Fruit fly (Drosophila melanogaster) whole organism, embryonic: ENCODE data around the gene CG42716.
A peak's percentile ranks its signal among the peaks of the same experiment; 100 is the strongest.

Experiments
- Asciz ChIP-seq: fragments of 200-800 bp; sonication (Bioruptor generic); optimal IDR thresholded peaks from 2 replicates; lab custom pipeline; 2017; ENCODE audit warnings: missing biosample characterization, mild to moderate bottlenecking, missing genetic modification characterization, missing genetic modification reagents
- Atf6 ChIP-seq: fragments of 200-800 bp; sonication (Bioruptor generic); IDR thresholded peaks from 2 replicates; pipeline ENCODE4 v1.3.6; 2022; ENCODE audit warnings: missing biosample characterization, missing genetic modification characterization
- CG10274 ChIP-seq: fragments of 200-800 bp; sonication (Bioruptor generic); optimal IDR thresholded peaks from 3 replicates; lab custom pipeline; 2017; ENCODE audit warnings: missing biosample characterization, mild to moderate bottlenecking, missing genetic modification characterization
- CG10565 ChIP-seq: fragments of 200-800 bp; sonication (Bioruptor generic); optimal IDR thresholded peaks from 3 replicates; lab custom pipeline; 2016; ENCODE audit warnings: missing biosample characterization, mild to moderate bottlenecking, missing genetic modification characterization
- CG11093 ChIP-seq: fragments of 200-800 bp; sonication (Bioruptor generic); IDR thresholded peaks from 3 replicates; pipeline ENCODE4 v1.3.6; 2022; ENCODE audit warnings: missing biosample characterization, missing genetic modification characterization
- CG12659 ChIP-seq: fragments of 200-800 bp; sonication (Bioruptor generic); optimal IDR thresholded peaks from 3 replicates; lab custom pipeline; 2017; ENCODE audit warnings: mild to moderate bottlenecking, missing biosample characterization, missing genetic modification reagents, missing genetic modification characterization
- CG13287 ChIP-seq: fragments of 200-800 bp; sonication (Bioruptor generic); IDR thresholded peaks from 2 replicates; pipeline ENCODE4 v1.3.6; 2022; ENCODE audit warnings: missing biosample characterization, missing genetic modification characterization; ENCODE audit not compliant: partially characterized antibody
- CG13424 ChIP-seq: fragments of 200-800 bp; sonication (Bioruptor generic); optimal IDR thresholded peaks from 2 replicates; lab custom pipeline; 2019; ENCODE audit warnings: missing biosample characterization, mild to moderate bottlenecking, missing genetic modification characterization, moderate library complexity
- CG14965 ChIP-seq: fragments of 200-800 bp; sonication (Bioruptor generic); optimal IDR thresholded peaks from 2 replicates; lab custom pipeline; 2016; ENCODE audit warnings: missing biosample characterization, missing genetic modification characterization, borderline replicate concordance
- CG15269 ChIP-seq: fragments of 200-800 bp; sonication (Bioruptor generic); optimal IDR thresholded peaks from 2 replicates; lab custom pipeline; 2018; ENCODE audit warnings: missing biosample characterization, mild to moderate bottlenecking, missing genetic modification characterization, moderate library complexity
- CG17912 ChIP-seq: fragments of 200-800 bp; sonication (Bioruptor generic); optimal IDR thresholded peaks from 2 replicates; lab custom pipeline; 2018; ENCODE audit warnings: missing biosample characterization, mild to moderate bottlenecking, missing genetic modification characterization
- CG18619 ChIP-seq: fragments of 200-800 bp; sonication (Bioruptor generic); optimal IDR thresholded peaks from 3 replicates; lab custom pipeline; 2017; ENCODE audit warnings: missing biosample characterization, mild to moderate bottlenecking, missing genetic modification characterization
- CG30020 ChIP-seq: fragments of 200-800 bp; optimal IDR thresholded peaks from 2 replicates; lab custom pipeline; 2019; ENCODE audit warnings: missing biosample characterization, mild to moderate bottlenecking, missing genetic modification characterization, moderate library complexity
- CG30403 ChIP-seq: fragments of 200-800 bp; sonication (Bioruptor generic); optimal IDR thresholded peaks from 3 replicates; lab custom pipeline; 2016; ENCODE audit warnings: missing biosample characterization, missing genetic modification characterization
- CG3065 ChIP-seq: fragments of 200-800 bp; sonication (Bioruptor generic); optimal IDR thresholded peaks from 2 replicates; lab custom pipeline; 2016; ENCODE audit warnings: missing biosample characterization, missing genetic modification characterization
- CG7928 ChIP-seq: fragments of 200-800 bp; sonication (Bioruptor generic); optimal IDR thresholded peaks from 2 replicates; lab custom pipeline; 2017; ENCODE audit warnings: missing biosample characterization, mild to moderate bottlenecking, missing genetic modification characterization
- Dip2 ChIP-seq: fragments of 200-800 bp; sonication (Bioruptor generic); IDR thresholded peaks from 2 replicates; pipeline ENCODE4 v1.3.6; 2022; ENCODE audit warnings: missing biosample characterization, missing genetic modification characterization
- Dll ChIP-seq: fragments of 200-800 bp; sonication (Bioruptor generic); IDR thresholded peaks from 4 replicates; pipeline ENCODE4 v1.3.6; 2022; ENCODE audit warnings: missing biosample characterization, missing genetic modification characterization; ENCODE audit not compliant: partially characterized antibody
- Dref ChIP-seq: fragments of 200-800 bp; sonication (Bioruptor generic); IDR thresholded peaks from 2 replicates; pipeline ENCODE4 v1.3.6; 2022; ENCODE audit warnings: missing biosample characterization, missing genetic modification characterization
- Gug ChIP-seq: fragments of 200-800 bp; sonication (Bioruptor generic); IDR thresholded peaks from 4 replicates; pipeline ENCODE4 v1.3.6; 2022; ENCODE audit warnings: missing biosample characterization, missing genetic modification characterization
- Hmr ChIP-seq: fragments of 200-800 bp; sonication (Bioruptor generic); optimal IDR thresholded peaks from 3 replicates; lab custom pipeline; 2017; ENCODE audit warnings: mild to moderate bottlenecking, missing biosample characterization, missing genetic modification reagents, missing genetic modification characterization
- Lpt ChIP-seq: fragments of >200 bp; optimal IDR thresholded peaks from 2 replicates; lab custom pipeline; 2018; ENCODE audit warnings: missing biosample characterization, missing genetic modification characterization
- Mrtf ChIP-seq: fragments of 200-800 bp; sonication (Bioruptor generic); IDR thresholded peaks from 3 replicates; pipeline ENCODE4 v1.3.6; 2022; ENCODE audit warnings: missing biosample characterization, missing genetic modification characterization
- NK7.1 ChIP-seq: fragments of 200-800 bp; sonication (Bioruptor generic); optimal IDR thresholded peaks from 3 replicates; lab custom pipeline; 2016; ENCODE audit warnings: missing biosample characterization, missing genetic modification characterization
- Oaz ChIP-seq: fragments of 200-800 bp; sonication (Bioruptor generic); IDR thresholded peaks from 2 replicates; pipeline ENCODE4 v1.3.6; 2022; ENCODE audit warnings: missing biosample characterization, missing genetic modification characterization
- PHDP ChIP-seq: fragments of 200-800 bp; sonication (Bioruptor generic); optimal IDR thresholded peaks from 3 replicates; lab custom pipeline; 2018; ENCODE audit warnings: missing biosample characterization, mild to moderate bottlenecking, missing genetic modification characterization, moderate library complexity
- Usf ChIP-seq: fragments of 200-800 bp; sonication (Bioruptor generic); optimal IDR thresholded peaks from 2 replicates; lab custom pipeline; 2017; ENCODE audit warnings: missing genotype, missing biosample characterization, missing genetic modification characterization
- cad ChIP-seq: fragments of >200 bp; optimal IDR thresholded peaks from 2 replicates; lab custom pipeline; 2017; ENCODE audit warnings: missing biosample characterization, missing genetic modification characterization
- dan ChIP-seq: fragments of 200-800 bp; sonication (Bioruptor generic); IDR thresholded peaks from 2 replicates; pipeline ENCODE4 v1.3.6; 2022; ENCODE audit warnings: missing biosample characterization, missing genetic modification characterization
- danr ChIP-seq: fragments of 200-800 bp; sonication (Bioruptor generic); IDR thresholded peaks from 2 replicates; pipeline ENCODE4 v1.3.6; 2022; ENCODE audit warnings: missing biosample characterization, missing genetic modification characterization
- disco-r ChIP-seq: fragments of 200-800 bp; sonication (Bioruptor generic); optimal IDR thresholded peaks from 2 replicates; lab custom pipeline; 2016; ENCODE audit warnings: missing biosample characterization, missing genetic modification characterization
- fu2 ChIP-seq: fragments of 200-800 bp; sonication (Bioruptor generic); optimal IDR thresholded peaks from 2 replicates; lab custom pipeline; 2016; ENCODE audit warnings: missing biosample characterization, missing genetic modification characterization
- grau ChIP-seq: fragments of 200-800 bp; optimal IDR thresholded peaks from 3 replicates; lab custom pipeline; 2019; ENCODE audit warnings: missing biosample characterization, mild to moderate bottlenecking, missing genetic modification characterization, moderate library complexity
- hkb ChIP-seq, 2 experiments: fragments of 200-800 bp in 1 of 2; fragments of >200 bp in 1 of 2; sonication (Bioruptor generic) in 1 of 2; IDR thresholded peaks in 1 of 2; optimal IDR thresholded peaks in 1 of 2; 2 replicates each; pipeline versions ENCODE4 v1.3.6 to Lab custom; 2017 to 2022; ENCODE audit warnings: missing biosample characterization in 1 of 2, missing genetic modification characterization in 1 of 2
- hth ChIP-seq: fragments of >200 bp; optimal IDR thresholded peaks from 2 replicates; lab custom pipeline; 2017; ENCODE audit warnings: inconsistent platforms
- luna ChIP-seq: fragments of 200-800 bp; sonication (Bioruptor generic); optimal IDR thresholded peaks from 2 replicates; lab custom pipeline; 2016; ENCODE audit warnings: missing biosample characterization, missing genetic modification characterization
- nau ChIP-seq: fragments of 200-800 bp; sonication (Bioruptor generic); optimal IDR thresholded peaks from 3 replicates; lab custom pipeline; 2017; ENCODE audit warnings: missing biosample characterization, mild to moderate bottlenecking, missing genetic modification characterization, missing genetic modification reagents
- nerfin-2 ChIP-seq: fragments of 200-800 bp; sonication (Bioruptor generic); IDR thresholded peaks from 2 replicates; pipeline ENCODE4 v1.3.6; 2022; ENCODE audit warnings: missing biosample characterization, missing genetic modification characterization; ENCODE audit not compliant: partially characterized antibody
- p53 ChIP-seq: fragments of 200-800 bp; sonication (Bioruptor generic); optimal IDR thresholded peaks from 2 replicates; lab custom pipeline; 2016; ENCODE audit warnings: missing biosample characterization, missing genetic modification characterization
- pfk ChIP-seq: fragments of 200-800 bp; sonication (Bioruptor generic); optimal IDR thresholded peaks from 2 replicates; lab custom pipeline; 2018; ENCODE audit warnings: missing biosample characterization, mild to moderate bottlenecking, missing genetic modification characterization, moderate library complexity
- pho ChIP-seq: fragments of 200-800 bp; sonication (Bioruptor generic); optimal IDR thresholded peaks from 2 replicates; lab custom pipeline; 2016; ENCODE audit warnings: missing biosample characterization, missing genetic modification characterization
- pita ChIP-seq: fragments of 200-800 bp; sonication (Bioruptor generic); optimal IDR thresholded peaks from 2 replicates; lab custom pipeline; 2017; ENCODE audit warnings: missing biosample characterization, mild to moderate bottlenecking, missing genetic modification characterization
- psq ChIP-seq: fragments of 200-800 bp; sonication (Bioruptor generic); optimal IDR thresholded peaks from 2 replicates; lab custom pipeline; 2017; ENCODE audit warnings: missing biosample characterization, missing genetic modification characterization
- pum ChIP-seq: fragments of 200-800 bp; sonication (Bioruptor generic); optimal IDR thresholded peaks from 2 replicates; lab custom pipeline; 2016; ENCODE audit warnings: missing biosample characterization, missing genetic modification characterization
- salm ChIP-seq: fragments of 200-800 bp; sonication (Bioruptor generic); optimal IDR thresholded peaks from 2 replicates; lab custom pipeline; 2018; ENCODE audit warnings: missing biosample characterization, mild to moderate bottlenecking, missing genetic modification characterization
- scrt ChIP-seq: fragments of 200-800 bp; sonication (Bioruptor generic); optimal IDR thresholded peaks from 2 replicates; lab custom pipeline; 2018; ENCODE audit warnings: missing biosample characterization, mild to moderate bottlenecking, missing genetic modification characterization, moderate library complexity
- slbo ChIP-seq: fragments of 200-800 bp; sonication (Bioruptor generic); IDR thresholded peaks from 2 replicates; pipeline ENCODE4 v1.3.6; 2022; ENCODE audit warnings: missing biosample characterization, missing genetic modification characterization
- vfl ChIP-seq: fragments of 200-800 bp; sonication (Bioruptor generic); optimal IDR thresholded peaks from 2 replicates; lab custom pipeline; 2016; ENCODE audit warnings: missing biosample characterization, missing genetic modification characterization
- zen2 ChIP-seq: fragments of 200-800 bp; sonication (Bioruptor generic); IDR thresholded peaks from 3 replicates; pipeline ENCODE4 v1.3.6; 2022; ENCODE audit warnings: missing biosample characterization, missing genetic modification characterization; ENCODE audit not compliant: partially characterized antibody

The CG42716 gene

dm6 chr3L:16004401-16005237, 29.0 kb upstream of the CG42716 start, which contains the start of the genes hzg and mRpS31 (continued):
- TF ChIP-seq p53 (GFP tag; lab: Kevin White, UChicago) (no peak), Usf (GFP tag; lab: Kevin White, UChicago) (no peak), CG10274 (GFP tag; lab: Kevin White, UChicago) (no peak), hkb (optimal IDR thresholded peaks at IDR 0.05; lab: Kevin White, UChicago) (no peak), hkb (GFP tag; IDR thresholded peaks at IDR 0.05; lab: Robert Waterston, UW) (no peak), CG7928 (GFP tag; lab: Kevin White, UChicago) (no peak), zen2 (GFP tag; lab: Robert Waterston, UW) (no peak), CG15269 (peak; percentile 46), hth (lab: Kevin White, UChicago) (no peak), pita (GFP tag; lab: Kevin White, UChicago) (no peak), scrt (GFP tag; lab: Kevin White, UChicago) (peak; percentile 34), nau (no peak), Dref (no peak), CG17912 (no peak), CG13287 (GFP tag; lab: Robert Waterston, UW) (peak; percentile 15; the same call in 1 of the 2 replicates), CG3065 (no peak), Dip2 (GFP tag; lab: Robert Waterston, UW) (no peak), slbo (peak; percentile 65), psq (GFP tag; lab: Kevin White, UChicago) (peak; percentile 74), PHDP (tag; lab: Kevin White, UChicago) (peak; percentile 51), nerfin-2 (GFP tag; lab: Robert Waterston, UW) (no peak), CG18619 (peak; percentile 5), luna (GFP tag; lab: Kevin White, UChicago) (no peak), CG11093 (GFP tag; lab: Robert Waterston, UW) (no peak), pfk (GFP tag; lab: Kevin White, UChicago) (no peak), disco-r (GFP tag; lab: Kevin White, UChicago) (no peak), pho (GFP tag; lab: Kevin White, UChicago) (peak; percentile 60), Dll (no peak), Hmr (peak; percentile 64), CG14965 (no peak), cad (GFP tag; lab: Kevin White, UChicago) (no peak), NK7.1 (GFP tag; lab: Kevin White, UChicago) (no peak), salm (tag; lab: Kevin White, UChicago) (no peak), grau (tag; lab: Kevin White, UChicago) (peak; percentile 71), dan (no peak), Oaz (GFP tag; lab: Robert Waterston, UW) (no peak), CG12659 (GFP tag; lab: Kevin White, UChicago) (peak; percentile 42), pum (peak; percentile 54), danr (no peak), CG10565 (no peak), fu2 (GFP tag; lab: Kevin White, UChicago) (peak; percentile 32), Gug (peak; percentile 19; the same call in 1 of the 4 replicates), CG30020 (tag; lab: Kevin White, UChicago) (peak; percentile 57), Mrtf (no peak), vfl (GFP tag; lab: Kevin White, UChicago) (no peak), CG13424 (tag; lab: Kevin White, UChicago) (peak; percentile 65), Asciz (no peak), CG30403 (GFP tag; lab: Kevin White, UChicago) (peak; percentile 74), Atf6 (GFP tag; lab: Robert Waterston, UW) (peak; percentile 48; the same call in 1 of the 2 replicates), Lpt (GFP tag; lab: Kevin White, UChicago) (no peak)
